Fruit fly (Drosophila melanogaster): ENCODE measurements around the gene ro.

ro gene

dm6 chr3R:26888086-26888724 is 7.2 kb upstream of the ro start (continued):
- TF ChIP-seq toy (GFP tag; IDR thresholded peaks at IDR 0.05) (no peak), CG32772 (GFP tag; IDR thresholded peaks at IDR 0.05) (no peak), CG10321 (GFP tag; IDR thresholded peaks at IDR 0.05) (peak; percentile 82), Sox102F (GFP tag; optimal IDR thresholded peaks at IDR 0.05) (peak; percentile 70), fd64A (GFP tag; optimal IDR thresholded peaks at IDR 0.05) (no peak), mld (GFP tag; IDR thresholded peaks at IDR 0.05; ENCODE audit: partially characterized antibody) (no peak), pan (optimal IDR thresholded peaks at IDR 0.05) (no peak), pan (GFP tag; optimal IDR thresholded peaks at IDR 0.05 in 1 of 2, IDR thresholded peaks at IDR 0.05 in 1 of 2) (peak in 1 of 2 experiments; percentile 62), CG4854 (GFP tag; optimal IDR thresholded peaks at IDR 0.05) (no peak), Lpt (GFP tag; optimal IDR thresholded peaks at IDR 0.05) (no peak), CG12391 (tag; optimal IDR thresholded peaks at IDR 0.05) (peak; percentile 57), tap (tag; optimal IDR thresholded peaks at IDR 0.05) (peak; percentile 9)

dm6 chr3R:26887155-26887554 is 6.2 kb upstream of the ro start:
- no peak for TF ChIP-seq CG11247 (GFP tag; IDR thresholded peaks at IDR 0.05)
- TF ChIP-seq Gug (GFP tag; IDR thresholded peaks at IDR 0.05), result no peak
- no peak for TF ChIP-seq eve (GFP tag; optimal IDR thresholded peaks at IDR 0.05)
- 0 out of 3 replicates have a peak, but pooled peaks have one; percentile 27 for TF ChIP-seq CG14860 (GFP tag; IDR thresholded peaks at IDR 0.05; ENCODE audit: partially characterized antibody)
- 0 out of 2 replicates have a peak, but pooled peaks have one; percentile 26 for TF ChIP-seq Awh (GFP tag; IDR thresholded peaks at IDR 0.05)
- TF ChIP-seq chinmo (GFP tag; IDR thresholded peaks at IDR 0.05; ENCODE audit: partially characterized antibody), result 0 out of 4 replicates have a peak, but pooled peaks have one; percentile 32
- peak in 1 of 2 experiments; percentile 68 for TF ChIP-seq tll (GFP tag; optimal IDR thresholded peaks at IDR 0.05)
- no peak for TF ChIP-seq D19B (GFP tag; optimal IDR thresholded peaks at IDR 0.05)
- peak; percentile 74 for TF ChIP-seq cad (GFP tag; optimal IDR thresholded peaks at IDR 0.05)
- no peak for TF ChIP-seq vfl (GFP tag; optimal IDR thresholded peaks at IDR 0.05)
- TF ChIP-seq her (GFP tag; optimal IDR thresholded peaks at IDR 0.05), result no peak
- no peak for TF ChIP-seq gce (GFP tag; IDR thresholded peaks at IDR 0.05)
- TF ChIP-seq Hsf (GFP tag; optimal IDR thresholded peaks at IDR 0.05), result no peak

- TF ChIP-seq CG13123 (GFP tag; optimal IDR thresholded peaks at IDR 0.05) (no peak), pan (optimal IDR thresholded peaks at IDR 0.05) (no peak), pan (GFP tag; optimal IDR thresholded peaks at IDR 0.05 in 1 of 2, IDR thresholded peaks at IDR 0.05 in 1 of 2) (peak in 1 of 2 experiments; percentile 62), CG18599 (GFP tag; optimal IDR thresholded peaks at IDR 0.05) (peak; percentile 60), Gsc (GFP tag; IDR thresholded peaks at IDR 0.05) (no peak), mirr (GFP tag; optimal IDR thresholded peaks at IDR 0.05) (no peak), CG18262 (tag; optimal IDR thresholded peaks at IDR 0.05) (peak; percentile 85), org-1 (GFP tag; optimal IDR thresholded peaks at IDR 0.05) (peak; percentile 64), ken (GFP tag; IDR thresholded peaks at IDR 0.05) (no peak), schlank (tag; optimal IDR thresholded peaks at IDR 0.05) (no peak), lbe (GFP tag; optimal IDR thresholded peaks at IDR 0.05) (no peak), dati (GFP tag; IDR thresholded peaks at IDR 0.05) (no peak), CG1529 (GFP tag; optimal IDR thresholded peaks at IDR 0.05) (peak; percentile 52), knrl (GFP tag; IDR thresholded peaks at IDR 0.05; ENCODE audit: partially characterized antibody) (no peak), CG10321 (GFP tag; IDR thresholded peaks at IDR 0.05) (no peak), psq (GFP tag; optimal IDR thresholded peaks at IDR 0.05) (no peak), corto (GFP tag; optimal IDR thresholded peaks at IDR 0.05) (no peak), CG17359 (tag; optimal IDR thresholded peaks at IDR 0.05) (peak; percentile 62), cwo (GFP tag; optimal IDR thresholded peaks at IDR 0.05) (peak; percentile 49), CG42726 (GFP tag; IDR thresholded peaks at IDR 0.05; ENCODE audit: partially characterized antibody) (no peak), CG12299 (tag; optimal IDR thresholded peaks at IDR 0.05) (peak; percentile 30), eve (GFP tag; optimal IDR thresholded peaks at IDR 0.05) (no peak), CG9932 (GFP tag; IDR thresholded peaks at IDR 0.05) (peak; percentile 30; the same call in 1 of the 2 replicates), trh (GFP tag; optimal IDR thresholded peaks at IDR 0.05) (no peak), B-H1 (GFP tag; IDR thresholded peaks at IDR 0.05) (peak; percentile 53), CG8281 (tag; optimal IDR thresholded peaks at IDR 0.05) (no peak), cad (GFP tag; optimal IDR thresholded peaks at IDR 0.05) (peak; percentile 17)
These were observed 5.3 kb upstream of the ro start for dm6 chr3R:26886283-26886689.

Measured in whole organism, embryonic.